Worm (Caenorhabditis elegans) whole organism, L3 larva: ENCODE measurements around the gene oac-49.

Experiments
- egl-27 ChIP-seq: sonication (generic microtip); optimal IDR thresholded peaks from 4 replicates; lab custom pipeline; 2017; ENCODE audit warnings: missing biosample characterization, missing genetic modification reagents, missing genetic modification characterization
- elt-1 ChIP-seq: fragments of 150-350 bp; optimal IDR thresholded peaks from 2 replicates; lab custom pipeline; 2014; ENCODE audit warnings: missing biosample characterization, missing genetic modification characterization
- nhr-76 ChIP-seq: fragments of 150-350 bp; sonication (generic microtip); optimal IDR thresholded peaks from 5 replicates; lab custom pipeline; 2014; ENCODE audit warnings: missing biosample characterization, missing genetic modification characterization
- unc-62 ChIP-seq: fragments of 150-350 bp; sonication (generic microtip); optimal IDR thresholded peaks from 4 replicates; lab custom pipeline; 2014; ENCODE audit warnings: missing biosample characterization, missing genetic modification reagents, missing genetic modification characterization
- ztf-11 ChIP-seq: fragments of 150-350 bp; optimal IDR thresholded peaks from 2 replicates; lab custom pipeline; 2014; ENCODE audit warnings: missing biosample characterization, missing genetic modification characterization

ce11 chrV:19257653-19258052, 39.9 kb downstream of the oac-49 start, which contains the start of gene F21D9.3:
- TF ChIP-seq ztf-11 (tag; lab: Kevin White, UChicago) (no peak), elt-1 (tag; lab: Kevin White, UChicago) (no peak), egl-27 (tag; lab: Kevin White, UChicago) (no peak), unc-62 (GFP tag; lab: Kevin White, UChicago) (no peak), nhr-76 (tag; lab: Kevin White, UChicago) (no peak)
